Worm (Caenorhabditis elegans) whole organism, midembryonic: Measurements from ENCODE around the gene nra-1.

ENCODE experiments used
- T22C8.4 ChIP-seq: fragments of 200-800 bp; sonication (Bioruptor generic); IDR thresholded peaks from 2 replicates; pipeline ENCODE4 v1.3.6; 2022; ENCODE audit warnings: missing genetic modification characterization, missing compliant biosample characterization
- flt-1 ChIP-seq: fragments of 200-800 bp; sonication (Bioruptor generic); IDR thresholded peaks from 2 replicates; pipeline ENCODE4 v1.3.6; 2022; ENCODE audit warnings: missing genetic modification characterization, missing compliant biosample characterization
- med-1 ChIP-seq: sonication (generic microtip); optimal IDR thresholded peaks from 2 replicates; lab custom pipeline; 2017; ENCODE audit warnings: missing genetic modification characterization, mild to moderate bottlenecking, missing compliant biosample characterization, antibody characterized with exemption, missing genetic modification reagents; ENCODE audit not compliant: insufficient read depth
- ref-1 ChIP-seq: fragments of 200-800 bp; sonication (Bioruptor generic); conservative IDR thresholded peaks from 2 replicates; pipeline ENCODE4 v1.3.6; 2022; ENCODE audit warnings: missing genetic modification reagents, missing genetic modification characterization, missing compliant biosample characterization
- tab-1 ChIP-seq: fragments of 200-800 bp; sonication (Bioruptor generic); IDR thresholded peaks from 2 replicates; pipeline ENCODE4 v1.3.6; 2022; ENCODE audit warnings: missing genetic modification characterization, missing compliant biosample characterization
- ztf-29 ChIP-seq: fragments of 200-800 bp; sonication (Bioruptor generic); IDR thresholded peaks from 2 replicates; pipeline ENCODE4 v1.3.6; 2022; ENCODE audit warnings: missing genetic modification reagents, missing genetic modification characterization, missing compliant biosample characterization

- TF ChIP-seq ztf-29 (no peak), tab-1 (GFP tag; lab: Robert Waterston, UW) (no peak), med-1 (no peak), flt-1 (GFP tag; lab: Robert Waterston, UW) (no peak), ref-1 (GFP tag; lab: Robert Waterston, UW) (no peak), T22C8.4 (no peak)
These were observed 10.5 kb upstream of the nra-1 start, which contains the start of gene T28F3.5 for ce11 chrIV:17294489-17294888.
